Fruit fly (Drosophila melanogaster): ENCODE data around the gene Had1.

The Had1 gene

dm6 chrX:16335107-16335642 is 26.7 kb upstream of the Had1 start (continued):
- TF ChIP-seq Sry-δ (GFP tag; optimal IDR thresholded peaks at IDR 0.05) (peak; percentile 44), CHES-1-like (GFP tag; optimal IDR thresholded peaks at IDR 0.05) (peak; percentile 73), knrl (GFP tag; IDR thresholded peaks at IDR 0.05; ENCODE audit: partially characterized antibody) (0 out of 3 replicates have a peak, but pooled peaks have one; percentile 35), Ravus (GFP tag; IDR thresholded peaks at IDR 0.05) (peak; percentile 49; the same call in 1 of the 2 replicates), CG10209 (GFP tag; optimal IDR thresholded peaks at IDR 0.05) (peak; percentile 66), CG8359 (GFP tag; optimal IDR thresholded peaks at IDR 0.05; ENCODE audit: borderline replicate concordance) (no peak), her (GFP tag; optimal IDR thresholded peaks at IDR 0.05) (peak; percentile 60), CG8290 (GFP tag; optimal IDR thresholded peaks at IDR 0.05) (peak; percentile 5), CG8290 (tag; optimal IDR thresholded peaks at IDR 0.05) (peak in 1 of 2 experiments; percentile 79), shn (GFP tag; optimal IDR thresholded peaks at IDR 0.05) (peak; percentile 63), CG32532 (GFP tag; IDR thresholded peaks at IDR 0.05) (peak; percentile 87), Ada2b (GFP tag; IDR thresholded peaks at IDR 0.05) (peak; percentile 70), CG5953 (GFP tag; IDR thresholded peaks at IDR 0.05) (peak; percentile 64), CG34224 (GFP tag; IDR thresholded peaks at IDR 0.05; ENCODE audit: partially characterized antibody) (no peak), Scr (GFP tag; IDR thresholded peaks at IDR 0.05; ENCODE audit: partially characterized antibody) (0 out of 2 replicates have a peak, but pooled peaks have one; percentile 18), Lhr (GFP tag; optimal IDR thresholded peaks at IDR 0.05) (no peak), chif (GFP tag; optimal IDR thresholded peaks at IDR 0.05) (peak; percentile 33 to 53), z (GFP tag; IDR thresholded peaks at IDR 0.05) (0 out of 3 replicates have a peak, but pooled peaks have one; percentile 40), CG14667 (GFP tag; IDR thresholded peaks at IDR 0.05) (no peak; the same call in 1 of the 2 replicates), CG4820 (GFP tag; optimal IDR thresholded peaks at IDR 0.05) (peak; percentile 56), Med (GFP tag) (peak; percentile 95), CG6272 (GFP tag; IDR thresholded peaks at IDR 0.05) (peak; percentile 53), al (GFP tag; IDR thresholded peaks at IDR 0.05) (peak; percentile 75), CG9817 (tag; optimal IDR thresholded peaks at IDR 0.05) (no peak), lbe (GFP tag; optimal IDR thresholded peaks at IDR 0.05) (peak; percentile 32), emc (GFP tag; optimal IDR thresholded peaks at IDR 0.05) (no peak), CG17829 (tag; optimal IDR thresholded peaks at IDR 0.05) (peak; percentile 61), HLH4C (GFP tag; IDR thresholded peaks at IDR 0.05; ENCODE audit: partially characterized antibody) (no peak), Dbx (GFP tag; IDR thresholded peaks at IDR 0.05) (peak; percentile 78), CG12104 (GFP tag; optimal IDR thresholded peaks at IDR 0.05) (peak; percentile 73), CG3726 (GFP tag; IDR thresholded peaks at IDR 0.05) (no peak; the same call in 2 of the 3 replicates), CG6765 (GFP tag; optimal IDR thresholded peaks at IDR 0.05) (peak; percentile 74), CkIIα-i1 (GFP tag; IDR thresholded peaks at IDR 0.05) (no peak), sens-2 (GFP tag; IDR thresholded peaks at IDR 0.05) (peak; percentile 72), gfzf (GFP tag; optimal IDR thresholded peaks at IDR 0.05) (no peak), Hr3 (GFP tag; optimal IDR thresholded peaks at IDR 0.05) (peak; percentile 52), nau (GFP tag; optimal IDR thresholded peaks at IDR 0.05) (peak; percentile 38), kah (GFP tag; optimal IDR thresholded peaks at IDR 0.05) (peak; percentile 26), CG10431 (GFP tag; optimal IDR thresholded peaks at IDR 0.05) (peak; percentile 0), CG3281 (GFP tag; optimal IDR thresholded peaks at IDR 0.05) (peak; percentile 76), CG30431 (GFP tag; optimal IDR thresholded peaks at IDR 0.05) (peak; percentile 16), pzg (GFP tag; optimal IDR thresholded peaks at IDR 0.05) (peak; percentile 43), CG3838 (GFP tag; optimal IDR thresholded peaks at IDR 0.05) (peak; percentile 30), CG3407 (GFP tag; optimal IDR thresholded peaks at IDR 0.05) (peak; percentile 30), YL-1 (GFP tag; optimal IDR thresholded peaks at IDR 0.05) (no peak), CG14860 (GFP tag; IDR thresholded peaks at IDR 0.05; ENCODE audit: partially characterized antibody) (no peak), CG4707 (GFP tag; optimal IDR thresholded peaks at IDR 0.05) (peak; percentile 14), CG15011 (GFP tag; optimal IDR thresholded peaks at IDR 0.05) (peak; percentile 37), CG5180 (GFP tag; optimal IDR thresholded peaks at IDR 0.05) (peak; percentile 48)

Measured in whole organism, embryonic.